Worm (Caenorhabditis elegans): ENCODE measurements around the gene F56D5.9.

F56D5.9 gene

ce11 chrIV:9440880-9441336, 18.6 kb upstream of the F56D5.9 start, which contains the start of gene idh-1 (continued):
- TF ChIP-seq lin-38 (GFP tag; IDR thresholded peaks at IDR 0.05) (peak; percentile 57), zfp-3 (GFP tag; conservative IDR thresholded peaks at IDR 0.05) (no peak), unc-62 (GFP tag; optimal IDR thresholded peaks at IDR 0.05 in 1 of 2) (peak in 1 of 2 experiments; percentile 84), unc-62 (tag; optimal IDR thresholded peaks at IDR 0.05) (no peak), nhr-25 (tag; optimal IDR thresholded peaks at IDR 0.05; ENCODE audit: borderline replicate concordance, insufficient read depth) (peak; percentile 88), nhr-237 (tag; optimal IDR thresholded peaks at IDR 0.05) (no peak), ztf-11 (tag; optimal IDR thresholded peaks at IDR 0.05) (no peak), pqm-1 (tag; optimal IDR thresholded peaks at IDR 0.05) (no peak), sdz-12 (GFP tag; optimal IDR thresholded peaks at IDR 0.05) (no peak), ctbp-1 (GFP tag; IDR thresholded peaks at IDR 0.05) (no peak), mxl-2 (GFP tag; conservative IDR thresholded peaks at IDR 0.05) (no peak), F49E8.2 (tag; optimal IDR thresholded peaks at IDR 0.05; ENCODE audit: borderline replicate concordance) (no peak), spr-3 (GFP tag; optimal IDR thresholded peaks at IDR 0.05) (no peak), ces-1 (GFP tag; optimal IDR thresholded peaks at IDR 0.05) (no peak), nhr-48 (tag; optimal IDR thresholded peaks at IDR 0.05) (no peak), spr-1 (tag; optimal IDR thresholded peaks at IDR 0.05) (no peak), nhr-28 (tag; optimal IDR thresholded peaks at IDR 0.05) (peak; percentile 98), unc-39 (tag; optimal IDR thresholded peaks at IDR 0.05) (no peak), arid-1 (GFP tag; conservative IDR thresholded peaks at IDR 0.05) (no peak), snpc-1.2 (GFP tag; IDR thresholded peaks at IDR 0.05) (peak; percentile 46; the same call in 1 of the 2 replicates), hif-1 (tag; optimal IDR thresholded peaks at IDR 0.05) (peak in 1 of 2 experiments; percentile 20), lir-3 (tag; optimal IDR thresholded peaks at IDR 0.05) (no peak), lin-13 (GFP tag; optimal IDR thresholded peaks at IDR 0.05) (no peak)

- peak; percentile 5 for TF ChIP-seq unc-130 (GFP tag; optimal IDR thresholded peaks at IDR 0.05)
- TF ChIP-seq skn-1 (tag; optimal IDR thresholded peaks at IDR 0.05), result no peak
- TF ChIP-seq tag-97 (GFP tag; IDR thresholded peaks at IDR 0.05), result no peak
- 0 out of 2 replicates have a peak, but pooled peaks have one; percentile 43 for TF ChIP-seq Y75B8A.6 (GFP tag; IDR thresholded peaks at IDR 0.05)
- TF ChIP-seq unc-62 (GFP tag; optimal IDR thresholded peaks at IDR 0.05 in 1 of 2), result peak in 1 of 2 experiments; percentile 96
- no peak for TF ChIP-seq unc-62 (tag; optimal IDR thresholded peaks at IDR 0.05)
- peak; percentile 13; the same call in 1 of the 2 replicates for TF ChIP-seq nhr-42 (GFP tag; IDR thresholded peaks at IDR 0.05)
- TF ChIP-seq F49E8.2 (tag; optimal IDR thresholded peaks at IDR 0.05; ENCODE audit: borderline replicate concordance), result no peak
- TF ChIP-seq R02D3.7 (tag; optimal IDR thresholded peaks at IDR 0.05), result no peak
- TF ChIP-seq ctbp-1 (GFP tag; IDR thresholded peaks at IDR 0.05), result 0 out of 2 replicates have a peak, but pooled peaks have one; percentile 13
- 0 out of 2 replicates have a peak, but pooled peaks have one; percentile 63 for TF ChIP-seq Y48G9A.11 (GFP tag; IDR thresholded peaks at IDR 0.05)
- TF ChIP-seq snpc-1.2 (GFP tag; IDR thresholded peaks at IDR 0.05), result peak; percentile 49; the same call in 1 of the 2 replicates
- TF ChIP-seq lin-29 (GFP tag; IDR thresholded peaks at IDR 0.05), result no peak
- peak; percentile 24 for TF ChIP-seq spr-3 (GFP tag; optimal IDR thresholded peaks at IDR 0.05)
- no peak for TF ChIP-seq rbr-2 (tag; optimal IDR thresholded peaks at IDR 0.05)
- no peak for TF ChIP-seq nhr-41 (GFP tag; IDR thresholded peaks at IDR 0.05)
- TF ChIP-seq madf-5 (GFP tag; IDR thresholded peaks at IDR 0.05), result peak in 1 of 2 experiments; percentile 23; a peak in 1 of 4 replicates
- peak; percentile 74; the same call in 1 of the 2 replicates for TF ChIP-seq pha-4 (GFP tag; IDR thresholded peaks at IDR 0.05)
- TF ChIP-seq pha-4 (tag; optimal IDR thresholded peaks at IDR 0.05), result no peak
- peak; percentile 73 for TF ChIP-seq mep-1 (tag; optimal IDR thresholded peaks at IDR 0.05)
- TF ChIP-seq snpc-4 (tag; optimal IDR thresholded peaks at IDR 0.05), result no peak
- 0 out of 2 replicates have a peak, but pooled peaks have one; percentile 11 for TF ChIP-seq vab-7 (GFP tag; IDR thresholded peaks at IDR 0.05)
- no peak for TF ChIP-seq duxl-1 (tag; optimal IDR thresholded peaks at IDR 0.05; ENCODE audit: poor library complexity)
- TF ChIP-seq T26A8.4 (GFP tag; IDR thresholded peaks at IDR 0.05), result peak; percentile 79; the same call in 1 of the 2 replicates
- peak; percentile 69 for TF ChIP-seq T20F7.1 (GFP tag; optimal IDR thresholded peaks at IDR 0.05)
- peak; percentile 2 for TF ChIP-seq nhr-25 (tag; optimal IDR thresholded peaks at IDR 0.05; ENCODE audit: borderline replicate concordance, insufficient read depth)
- no peak for TF ChIP-seq mxl-3 (GFP tag; optimal IDR thresholded peaks at IDR 0.05)
- TF ChIP-seq lin-1 (GFP tag; IDR thresholded peaks at IDR 0.05), result 0 out of 2 replicates have a peak, but pooled peaks have one; percentile 33
- peak; percentile 11 for TF ChIP-seq gei-8 (GFP tag; optimal IDR thresholded peaks at IDR 0.05)
- TF ChIP-seq dve-1 (tag; optimal IDR thresholded peaks at IDR 0.05; ENCODE audit: insufficient read depth), result peak; percentile 74
- no peak for TF ChIP-seq daf-19 (GFP tag; conservative IDR thresholded peaks at IDR 0.05)
- TF ChIP-seq zfp-3 (GFP tag; conservative IDR thresholded peaks at IDR 0.05), result peak; percentile 96
- TF ChIP-seq nhr-10 (tag; optimal IDR thresholded peaks at IDR 0.05), result peak; percentile 3
Observed at ce11 chrIV:9438753-9439152, 16.4 kb upstream of the F56D5.9 start.

Measured in whole organism, L4 larva.